Fruit fly (Drosophila melanogaster) whole organism, prepupa: ENCODE data around the gene Gr93b.
A peak's percentile ranks its signal among the peaks of the same experiment; 100 is the strongest.

Experiments used
- Blimp-1 ChIP-seq: fragments of 200-800 bp; sonication (Bioruptor generic); optimal IDR thresholded peaks from 3 replicates; lab custom pipeline; 2017; ENCODE audit warnings: missing biosample characterization, missing genetic modification characterization, mild to moderate bottlenecking, moderate library complexity, missing genetic modification reagents
- CG10631 ChIP-seq: fragments of 200-800 bp; sonication (Bioruptor generic); optimal IDR thresholded peaks from 2 replicates; lab custom pipeline; 2016; ENCODE audit warnings: missing biosample characterization, missing genetic modification characterization
- CG10669 ChIP-seq: fragments of 200-800 bp; sonication (Bioruptor generic); optimal IDR thresholded peaks from 3 replicates; lab custom pipeline; 2018; ENCODE audit warnings: missing biosample characterization, mild to moderate bottlenecking, missing genetic modification characterization, moderate library complexity
- CG11294 ChIP-seq: fragments of 200-800 bp; sonication (Bioruptor generic); IDR thresholded peaks from 2 replicates; pipeline ENCODE4 v1.3.6; 2022; ENCODE audit warnings: missing biosample characterization, missing genetic modification characterization
- CG15336 ChIP-seq: fragments of 200-800 bp; sonication (Bioruptor generic); IDR thresholded peaks from 2 replicates; pipeline ENCODE4 v1.3.6; 2022; ENCODE audit warnings: missing biosample characterization, missing genetic modification characterization
- CG1621 ChIP-seq: fragments of 200-800 bp; sonication (Bioruptor generic); optimal IDR thresholded peaks from 3 replicates; lab custom pipeline; 2018; ENCODE audit warnings: missing biosample characterization, mild to moderate bottlenecking, missing genetic modification characterization
- CG16779 ChIP-seq: fragments of 200-800 bp; sonication (Bioruptor generic); optimal IDR thresholded peaks from 3 replicates; lab custom pipeline; 2017; ENCODE audit warnings: missing biosample characterization, mild to moderate bottlenecking, missing genetic modification characterization
- CG3032 ChIP-seq: fragments of 200-800 bp; optimal IDR thresholded peaks from 2 replicates; lab custom pipeline; 2019; ENCODE audit warnings: missing biosample characterization, mild to moderate bottlenecking, missing genetic modification characterization, moderate library complexity
- CG31627 ChIP-seq: fragments of 200-800 bp; sonication (Bioruptor generic); optimal IDR thresholded peaks from 3 replicates; lab custom pipeline; 2016; ENCODE audit warnings: missing biosample characterization, missing genetic modification characterization
- CG32006 ChIP-seq: fragments of 200-800 bp; sonication (Bioruptor generic); optimal IDR thresholded peaks from 3 replicates; lab custom pipeline; 2017; ENCODE audit warnings: missing biosample characterization, mild to moderate bottlenecking, missing genetic modification characterization
- CG34406 ChIP-seq: fragments of 200-800 bp; sonication (Bioruptor generic); optimal IDR thresholded peaks from 3 replicates; lab custom pipeline; 2016; ENCODE audit warnings: missing biosample characterization, missing genetic modification characterization
- CG3919 ChIP-seq: fragments of 200-800 bp; sonication (Bioruptor generic); optimal IDR thresholded peaks from 3 replicates; lab custom pipeline; 2016; ENCODE audit warnings: missing biosample characterization, missing genetic modification characterization
- CG4318 ChIP-seq: fragments of 200-800 bp; sonication (Bioruptor generic); optimal IDR thresholded peaks from 3 replicates; lab custom pipeline; 2017; ENCODE audit warnings: missing biosample characterization, mild to moderate bottlenecking, missing genetic modification characterization
- CG6163 ChIP-seq: fragments of 200-800 bp; sonication (Bioruptor generic); IDR thresholded peaks from 3 replicates; pipeline ENCODE4 v1.3.6; 2022; ENCODE audit warnings: missing biosample characterization, missing genetic modification characterization
- CG6276 ChIP-seq: fragments of 200-800 bp; sonication (Bioruptor generic); optimal IDR thresholded peaks from 2 replicates; lab custom pipeline; 2017; ENCODE audit warnings: missing biosample characterization, mild to moderate bottlenecking, missing genetic modification characterization
- CG6854 ChIP-seq: fragments of 200-800 bp; sonication (Bioruptor generic); optimal IDR thresholded peaks from 2 replicates; lab custom pipeline; 2017; ENCODE audit warnings: missing biosample characterization, mild to moderate bottlenecking, missing genetic modification characterization
- CG7368 ChIP-seq: fragments of 200-800 bp; sonication (Bioruptor generic); optimal IDR thresholded peaks from 3 replicates; lab custom pipeline; 2016; ENCODE audit warnings: missing biosample characterization, missing genetic modification characterization
- CG8119 ChIP-seq: fragments of 200-800 bp; sonication (Bioruptor generic); IDR thresholded peaks from 3 replicates; pipeline ENCODE4 v1.3.6; 2022; ENCODE audit warnings: missing biosample characterization, missing genetic modification characterization
- CG8319 ChIP-seq: fragments of 200-800 bp; sonication (Bioruptor generic); optimal IDR thresholded peaks from 3 replicates; lab custom pipeline; 2016; ENCODE audit warnings: missing biosample characterization, missing genetic modification characterization
- CG8632 ChIP-seq: fragments of 200-800 bp; sonication (Bioruptor generic); optimal IDR thresholded peaks from 3 replicates; lab custom pipeline; 2016; ENCODE audit warnings: missing biosample characterization, missing genetic modification characterization
- CG9139 ChIP-seq: fragments of 200-800 bp; sonication (Bioruptor generic); optimal IDR thresholded peaks from 3 replicates; lab custom pipeline; 2017; ENCODE audit warnings: missing biosample characterization, mild to moderate bottlenecking, missing genetic modification characterization
- Eip75B ChIP-seq: fragments of 200-800 bp; sonication (Bioruptor generic); optimal IDR thresholded peaks from 3 replicates; lab custom pipeline; 2016; ENCODE audit warnings: missing biosample characterization, missing genetic modification characterization
- Eip78C ChIP-seq: fragments of 200-800 bp; sonication (Bioruptor generic); peaks from one replicate; lab custom pipeline; 2016; ENCODE audit warnings: missing biosample characterization, missing genetic modification characterization
- Eip93F ChIP-seq: fragments of 200-800 bp; sonication (Bioruptor generic); optimal IDR thresholded peaks from 2 replicates; lab custom pipeline; 2016; ENCODE audit warnings: missing biosample characterization, mild to moderate bottlenecking, missing genetic modification characterization
- Ets96B ChIP-seq: fragments of 200-800 bp; optimal IDR thresholded peaks from 2 replicates; lab custom pipeline; 2019; ENCODE audit warnings: missing biosample characterization, mild to moderate bottlenecking, missing genetic modification characterization, moderate library complexity
- Gug ChIP-seq: fragments of 200-800 bp; sonication (Bioruptor generic); IDR thresholded peaks from 2 replicates; pipeline ENCODE4 v1.3.6; 2022; ENCODE audit warnings: missing biosample characterization, missing genetic modification characterization
- Hr38 ChIP-seq: sonication (Bioruptor generic); optimal IDR thresholded peaks from 2 replicates; lab custom pipeline; 2016; ENCODE audit warnings: missing biosample characterization, missing genetic modification characterization
- Hr4 ChIP-seq: fragments of 200-800 bp; sonication (Bioruptor generic); optimal IDR thresholded peaks from 3 replicates; lab custom pipeline; 2016; ENCODE audit warnings: missing biosample characterization, missing genetic modification characterization
- Lpt ChIP-seq: fragments of 200-800 bp; sonication (Bioruptor generic); optimal IDR thresholded peaks from 3 replicates; lab custom pipeline; 2016; ENCODE audit warnings: missing biosample characterization, missing genetic modification characterization
- Met ChIP-seq: fragments of 200-800 bp; sonication (Bioruptor generic); optimal IDR thresholded peaks from 3 replicates; lab custom pipeline; 2016; ENCODE audit warnings: missing biosample characterization, missing genetic modification characterization
- OdsH ChIP-seq: fragments of 200-800 bp; sonication (Bioruptor generic); optimal IDR thresholded peaks from 3 replicates; lab custom pipeline; 2016; ENCODE audit warnings: missing biosample characterization, missing genetic modification characterization
- Smox ChIP-seq: fragments of 200-800 bp; sonication (Bioruptor generic); optimal IDR thresholded peaks from 3 replicates; lab custom pipeline; 2016; ENCODE audit warnings: missing biosample characterization, missing genetic modification characterization
- Sox102F ChIP-seq: fragments of 200-800 bp; sonication (Bioruptor generic); optimal IDR thresholded peaks from 2 replicates; lab custom pipeline; 2016; ENCODE audit warnings: missing biosample characterization, mild to moderate bottlenecking, missing genetic modification characterization
- Sox14 ChIP-seq: fragments of 200-800 bp; sonication (Bioruptor generic); optimal IDR thresholded peaks from 3 replicates; lab custom pipeline; 2016; ENCODE audit warnings: missing biosample characterization, missing genetic modification characterization
- Sox15 ChIP-seq: fragments of 200-800 bp; sonication (Bioruptor generic); optimal IDR thresholded peaks from 3 replicates; lab custom pipeline; 2016; ENCODE audit warnings: missing biosample characterization, missing genetic modification characterization
- acj6 ChIP-seq: fragments of 200-800 bp; sonication (Bioruptor generic); optimal IDR thresholded peaks from 3 replicates; lab custom pipeline; 2016; ENCODE audit warnings: missing biosample characterization, missing genetic modification characterization
- dac ChIP-seq: fragments of 200-800 bp; sonication (Bioruptor generic); optimal IDR thresholded peaks from 2 replicates; lab custom pipeline; 2017; ENCODE audit warnings: missing biosample characterization, mild to moderate bottlenecking, missing genetic modification characterization
- eg ChIP-seq: fragments of 200-800 bp; sonication (Bioruptor generic); IDR thresholded peaks from 3 replicates; pipeline ENCODE4 v1.3.6; 2022; ENCODE audit warnings: missing biosample characterization, missing genetic modification characterization
- esn ChIP-seq: fragments of 200-800 bp; sonication (Bioruptor generic); optimal IDR thresholded peaks from 2 replicates; lab custom pipeline; 2016; ENCODE audit warnings: missing biosample characterization, mild to moderate bottlenecking, missing genetic modification characterization, moderate library complexity
- fd59A ChIP-seq: fragments of 200-800 bp; sonication (Bioruptor generic); optimal IDR thresholded peaks from 2 replicates; lab custom pipeline; 2017; ENCODE audit warnings: missing biosample characterization, mild to moderate bottlenecking, missing genetic modification characterization, missing genetic modification reagents
- fd85E ChIP-seq: fragments of 200-800 bp; sonication (Bioruptor generic); optimal IDR thresholded peaks from 3 replicates; lab custom pipeline; 2016; ENCODE audit warnings: missing biosample characterization, missing genetic modification characterization
- fkh ChIP-seq: fragments of 200-800 bp; sonication (Bioruptor generic); optimal IDR thresholded peaks from 3 replicates; lab custom pipeline; 2017; ENCODE audit warnings: missing biosample characterization, mild to moderate bottlenecking, missing genetic modification characterization, moderate library complexity
- lz ChIP-seq: fragments of 200-800 bp; sonication (Bioruptor generic); optimal IDR thresholded peaks from 3 replicates; lab custom pipeline; 2016; ENCODE audit warnings: missing biosample characterization, missing genetic modification characterization
- net ChIP-seq: fragments of 200-800 bp; sonication (Bioruptor generic); optimal IDR thresholded peaks from 3 replicates; lab custom pipeline; 2016; ENCODE audit warnings: missing biosample characterization, missing genetic modification characterization
- pdm3 ChIP-seq: fragments of 200-800 bp; sonication (Bioruptor generic); optimal IDR thresholded peaks from 3 replicates; lab custom pipeline; 2016; ENCODE audit warnings: missing biosample characterization, missing genetic modification characterization
- salr ChIP-seq, 2 experiments: fragments of 200-800 bp; sonication (Bioruptor generic); optimal IDR thresholded peaks; 3 replicates each; lab custom pipeline; 2016 to 2018; ENCODE audit warnings: missing biosample characterization in 2 of 2, missing genetic modification characterization in 2 of 2, mild to moderate bottlenecking in 1 of 2
- spab ChIP-seq: fragments of 200-800 bp; sonication (Bioruptor generic); optimal IDR thresholded peaks from 2 replicates; lab custom pipeline; 2017; ENCODE audit warnings: missing biosample characterization, mild to moderate bottlenecking, missing genetic modification characterization, missing genetic modification reagents
- ss ChIP-seq, 2 experiments: fragments of 200-800 bp; sonication (Bioruptor generic); optimal IDR thresholded peaks; 2 replicates in 1 of 2; 3 replicates in 1 of 2; lab custom pipeline; 2017 to 2018; ENCODE audit warnings: mild to moderate bottlenecking in 2 of 2, missing biosample characterization in 2 of 2, missing genetic modification characterization in 2 of 2, moderate library complexity in 1 of 2
- svp ChIP-seq: fragments of 200-800 bp; sonication (Bioruptor generic); peaks from one replicate; lab custom pipeline; 2016; ENCODE audit warnings: missing biosample characterization, missing genetic modification characterization
- topi ChIP-seq: fragments of 200-800 bp; sonication (Bioruptor generic); optimal IDR thresholded peaks from 3 replicates; lab custom pipeline; 2016; ENCODE audit warnings: missing biosample characterization, missing genetic modification characterization
- vri ChIP-seq: fragments of 200-800 bp; sonication (Bioruptor generic); optimal IDR thresholded peaks from 3 replicates; lab custom pipeline; 2016; ENCODE audit warnings: missing biosample characterization, mild to moderate bottlenecking, missing genetic modification characterization

The Gr93b gene

DNA sequence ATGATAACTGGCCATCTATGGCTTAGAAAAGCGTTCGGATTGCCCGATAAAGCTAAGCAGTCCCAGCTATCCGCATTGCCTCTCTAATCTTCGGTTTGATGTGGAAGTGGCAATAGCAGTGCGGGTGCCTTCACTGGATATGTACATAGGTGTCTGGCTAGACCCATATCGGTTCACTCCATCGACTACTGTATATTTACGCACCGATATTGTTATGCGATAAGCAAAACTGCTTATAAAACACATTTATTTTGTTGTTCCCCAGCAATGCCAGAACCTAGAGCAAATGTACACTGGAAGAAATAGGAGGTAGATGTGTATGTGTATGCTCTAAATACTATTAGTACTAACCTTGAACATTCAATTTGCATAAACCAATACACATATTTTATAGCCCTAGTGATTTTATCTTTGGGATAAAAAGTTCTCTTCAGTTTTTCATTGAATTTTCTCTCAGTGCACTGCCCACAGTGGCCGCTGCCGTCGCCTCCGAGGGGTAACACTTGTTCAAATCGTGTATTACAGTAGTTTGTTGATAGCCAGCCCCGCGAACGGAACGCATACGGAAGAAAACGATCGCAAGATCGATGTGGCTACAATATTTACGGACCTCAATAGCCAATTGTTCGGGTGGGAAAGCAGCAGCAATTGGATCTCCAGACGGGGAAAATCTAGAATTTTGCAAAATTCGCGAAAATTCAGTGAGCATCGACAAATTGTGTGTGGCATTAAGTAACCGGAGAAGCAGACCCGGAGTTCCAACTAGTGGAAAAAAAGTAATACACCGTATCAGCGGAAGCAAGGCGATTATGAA lies 26.8 kb upstream of the Gr93b start, which contains the start of gene CG31431:
Gene CG31431 (plus strand): TSS at position 524 of the 814 bp plus-strand sequence.
- TF ChIP-seq svp (GFP tag; lab: Kevin White, UChicago) (peak; percentile 66), pdm3 (GFP tag; lab: Kevin White, UChicago) (peak; percentile 82), fd59A (GFP tag; lab: Kevin White, UChicago) (peak; percentile 75), Lpt (peak; percentile 87), Sox15 (GFP tag; lab: Kevin White, UChicago) (peak; percentile 62), CG10631 (GFP tag; lab: Kevin White, UChicago) (peak; percentile 77), dac (GFP tag; lab: Kevin White, UChicago) (peak; percentile 30), salr (GFP tag; optimal IDR thresholded peaks at IDR 0.05; lab: Kevin White, UChicago) (peak; percentile 41 to 52), Met (peak; percentile 52), Blimp-1 (GFP tag; lab: Kevin White, UChicago) (no peak), vri (GFP tag; lab: Kevin White, UChicago) (peak; percentile 65), CG31627 (GFP tag; lab: Kevin White, UChicago) (peak; percentile 56), topi (GFP tag; lab: Kevin White, UChicago) (peak; percentile 67), eg (GFP tag; lab: Robert Waterston, UW) (peak; percentile 95), Eip78C (peak; percentile 93), CG34406 (GFP tag; lab: Kevin White, UChicago) (peak; percentile 57), CG8119 (GFP tag; lab: Robert Waterston, UW) (peak; percentile 91), Gug (peak; percentile 93), CG15336 (GFP tag; lab: Robert Waterston, UW) (peak; percentile 90), CG3032 (tag; lab: Kevin White, UChicago) (peak; percentile 81), Eip93F (no peak), Hr4 (GFP tag; lab: Kevin White, UChicago) (peak; percentile 90), Sox14 (GFP tag; lab: Kevin White, UChicago) (peak; percentile 66), net (peak; percentile 82), Eip75B (GFP tag; lab: Kevin White, UChicago) (peak; percentile 80), CG7368 (GFP tag; lab: Kevin White, UChicago) (peak; percentile 73), CG6854 (GFP tag; lab: Kevin White, UChicago) (no peak), CG6163 (GFP tag; lab: Robert Waterston, UW) (peak; percentile 92), lz (GFP tag; lab: Kevin White, UChicago) (peak; percentile 53), acj6 (peak; percentile 80), CG11294 (peak; percentile 88), Sox102F (GFP tag; lab: Kevin White, UChicago) (peak; percentile 37), esn (peak; percentile 61), OdsH (GFP tag; lab: Kevin White, UChicago) (peak; percentile 84), CG32006 (GFP tag; lab: Kevin White, UChicago) (peak; percentile 89), spab (GFP tag; lab: Kevin White, UChicago) (peak; percentile 77), CG4318 (peak; percentile 68), Ets96B (tag; lab: Kevin White, UChicago) (peak; percentile 82), CG16779 (peak; percentile 64), CG8632 (peak; percentile 55), ss (GFP tag; optimal IDR thresholded peaks at IDR 0.05; lab: Kevin White, UChicago) (peak; percentile 58 to 76), CG6276 (GFP tag; lab: Kevin White, UChicago) (peak; percentile 86), CG8319 (GFP tag; lab: Kevin White, UChicago) (peak; percentile 66), Hr38 (GFP tag; lab: Kevin White, UChicago) (peak; percentile 36), CG3919 (peak; percentile 88), fd85E (no peak), CG1621 (tag; lab: Kevin White, UChicago) (peak; percentile 81), fkh (peak; percentile 97), Smox (GFP tag; lab: Kevin White, UChicago) (no peak), CG9139 (GFP tag; lab: Kevin White, UChicago) (peak; percentile 74), CG10669 (GFP tag; lab: Kevin White, UChicago) (peak; percentile 82)
